Worm (Caenorhabditis elegans) whole organism, L3 larva: ENCODE data around the gene str-64.

ENCODE experiments used
- aly-2 ChIP-seq: fragments of 150-350 bp; optimal IDR thresholded peaks from 2 replicates; lab custom pipeline; 2014; ENCODE audit warnings: missing biosample characterization, missing genetic modification characterization
- fos-1 ChIP-seq: fragments of 150-350 bp; optimal IDR thresholded peaks from 2 replicates; lab custom pipeline; 2014; ENCODE audit warnings: missing biosample characterization, missing genetic modification characterization
- nhr-11 ChIP-seq: fragments of 150-350 bp; optimal IDR thresholded peaks from 2 replicates; lab custom pipeline; 2014; ENCODE audit warnings: missing biosample characterization, missing genetic modification characterization
- nhr-12 ChIP-seq: fragments of 150-350 bp; optimal IDR thresholded peaks from 2 replicates; lab custom pipeline; 2014; ENCODE audit warnings: missing biosample characterization, missing genetic modification characterization
- nhr-237 ChIP-seq: fragments of 150-350 bp; optimal IDR thresholded peaks from 2 replicates; lab custom pipeline; 2014; ENCODE audit warnings: missing biosample characterization, missing genetic modification characterization
- nhr-77 ChIP-seq: fragments of 150-350 bp; optimal IDR thresholded peaks from 2 replicates; lab custom pipeline; 2014; ENCODE audit warnings: missing biosample characterization, missing genetic modification characterization
- sea-2 ChIP-seq: fragments of 150-350 bp; sonication (generic microtip); optimal IDR thresholded peaks from 4 replicates; lab custom pipeline; 2014; ENCODE audit warnings: missing biosample characterization, missing genetic modification reagents, missing genetic modification characterization
- unc-62 ChIP-seq: fragments of 150-350 bp; sonication (generic microtip); optimal IDR thresholded peaks from 4 replicates; lab custom pipeline; 2014; ENCODE audit warnings: missing biosample characterization, missing genetic modification reagents, missing genetic modification characterization

DNA sequence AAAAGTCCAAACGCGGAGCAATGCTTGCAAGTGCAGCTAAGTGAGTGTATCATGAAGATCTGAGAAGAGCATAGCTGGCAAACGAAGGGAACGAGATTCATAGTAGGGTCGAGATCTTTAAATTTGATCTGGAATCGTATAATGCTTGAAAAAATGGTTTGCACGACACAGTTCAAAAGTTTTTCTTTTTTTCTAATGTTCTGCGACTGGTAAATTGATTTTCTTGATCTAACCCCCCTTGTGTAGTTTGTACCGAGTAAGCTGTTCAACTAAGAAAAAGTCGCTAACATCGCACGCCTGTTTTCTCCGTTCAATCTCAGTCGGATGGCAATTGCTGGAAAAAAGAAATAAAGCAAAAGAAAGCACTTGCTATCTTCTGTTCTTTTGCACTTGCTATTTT is 37.4 kb downstream of the str-64 start, which contains the start of gene C17B7.14:
- TF ChIP-seq aly-2 (tag; lab: Kevin White, UChicago) (no peak), fos-1 (no peak), nhr-237 (tag; lab: Kevin White, UChicago) (no peak), sea-2 (GFP tag; lab: Kevin White, UChicago) (no peak), nhr-77 (tag; lab: Kevin White, UChicago) (no peak), nhr-11 (tag; lab: Kevin White, UChicago) (no peak), nhr-12 (no peak), unc-62 (GFP tag; lab: Kevin White, UChicago) (no peak)
